Worm (Caenorhabditis elegans) whole organism, midembryonic: ENCODE measurements around the gene T25G12.11.

Source experiments
- T22C8.4 ChIP-seq: fragments of 200-800 bp; sonication (Bioruptor generic); IDR thresholded peaks from 2 replicates; pipeline ENCODE4 v1.3.6; 2022; ENCODE audit warnings: missing genetic modification characterization, missing compliant biosample characterization
- cog-1 ChIP-seq: sonication (generic microtip); optimal IDR thresholded peaks from 2 replicates; lab custom pipeline; 2016; ENCODE audit warnings: missing genetic modification characterization, missing compliant biosample characterization
- flt-1 ChIP-seq: fragments of 200-800 bp; sonication (Bioruptor generic); IDR thresholded peaks from 2 replicates; pipeline ENCODE4 v1.3.6; 2022; ENCODE audit warnings: missing genetic modification characterization, missing compliant biosample characterization
- klf-2 ChIP-seq: fragments of 200-800 bp; sonication (Bioruptor generic); conservative IDR thresholded peaks from 2 replicates; pipeline ENCODE4 v1.3.6; 2022; ENCODE audit warnings: missing genetic modification reagents, missing genetic modification characterization, missing compliant biosample characterization
- med-1 ChIP-seq: sonication (generic microtip); optimal IDR thresholded peaks from 2 replicates; lab custom pipeline; 2017; ENCODE audit warnings: missing genetic modification characterization, mild to moderate bottlenecking, missing compliant biosample characterization, antibody characterized with exemption, missing genetic modification reagents; ENCODE audit not compliant: insufficient read depth
- ref-1 ChIP-seq: fragments of 200-800 bp; sonication (Bioruptor generic); conservative IDR thresholded peaks from 2 replicates; pipeline ENCODE4 v1.3.6; 2022; ENCODE audit warnings: missing genetic modification reagents, missing genetic modification characterization, missing compliant biosample characterization
- tab-1 ChIP-seq: fragments of 200-800 bp; sonication (Bioruptor generic); IDR thresholded peaks from 2 replicates; pipeline ENCODE4 v1.3.6; 2022; ENCODE audit warnings: missing genetic modification characterization, missing compliant biosample characterization
- ztf-23 ChIP-seq: fragments of 200-800 bp; sonication (Bioruptor generic); IDR thresholded peaks from 2 replicates; pipeline ENCODE4 v1.3.6; 2022; ENCODE audit warnings: missing genetic modification reagents, missing genetic modification characterization, missing compliant biosample characterization
- ztf-29 ChIP-seq: fragments of 200-800 bp; sonication (Bioruptor generic); IDR thresholded peaks from 2 replicates; pipeline ENCODE4 v1.3.6; 2022; ENCODE audit warnings: missing genetic modification reagents, missing genetic modification characterization, missing compliant biosample characterization

T25G12.11 gene

DNA sequence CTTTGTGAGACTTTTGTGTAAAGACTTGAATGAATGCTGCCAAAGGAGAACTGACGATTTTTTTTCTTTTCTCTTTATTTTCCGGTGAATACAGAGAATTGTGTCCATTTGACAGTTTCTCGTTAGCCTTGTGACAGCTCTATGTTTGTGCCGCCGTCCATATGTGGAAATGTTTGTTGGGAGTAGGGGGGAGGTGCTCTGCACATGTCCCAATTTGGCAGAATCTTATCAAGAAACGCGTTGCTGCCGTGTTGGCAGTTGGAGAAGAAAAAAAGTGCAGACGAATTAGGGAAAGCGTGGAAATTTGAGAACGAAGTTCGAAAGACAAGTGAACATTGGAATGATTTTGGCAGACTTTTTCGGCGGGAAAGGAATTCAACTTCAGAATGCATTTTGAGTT lies 39.5 kb downstream of the T25G12.11 start:
- no peak for TF ChIP-seq med-1 (GFP tag; lab: Kevin White, UChicago)
- no peak for TF ChIP-seq klf-2 (GFP tag; lab: Robert Waterston, UW)
- TF ChIP-seq cog-1: no peak
- TF ChIP-seq T22C8.4 (GFP tag; lab: Robert Waterston, UW): no peak
- no peak for TF ChIP-seq tab-1 (GFP tag; lab: Robert Waterston, UW)
- no peak for TF ChIP-seq ztf-29 (GFP tag; lab: Robert Waterston, UW)

- TF ChIP-seq ztf-29 (GFP tag; lab: Robert Waterston, UW) (no peak), ref-1 (GFP tag; lab: Robert Waterston, UW) (no peak), ztf-23 (no peak), tab-1 (GFP tag; lab: Robert Waterston, UW) (no peak), flt-1 (GFP tag; lab: Robert Waterston, UW) (no peak), med-1 (GFP tag; lab: Kevin White, UChicago) (no peak), T22C8.4 (GFP tag; lab: Robert Waterston, UW) (no peak), cog-1 (no peak), klf-2 (GFP tag; lab: Robert Waterston, UW) (no peak)
These were observed 42.3 kb downstream of the T25G12.11 start, which contains the start of gene B0302.5 for ce11 chrX:17195080-17195479. B0302.5 (minus strand) TSS chrX:17195137.
